Worm (Caenorhabditis elegans) whole organism, L4 larva: ENCODE data around the gene zip-3.

Source experiments
- D1046.2 ChIP-seq: fragments of 200-800 bp; sonication (Bioruptor generic); IDR thresholded peaks from 2 replicates; pipeline ENCODE4 v1.3.6; 2022; ENCODE audit warnings: missing genetic modification characterization, missing compliant biosample characterization
- F10B5.3 ChIP-seq: sonication (generic microtip); optimal IDR thresholded peaks from 2 replicates; lab custom pipeline; 2016; ENCODE audit warnings: mild to moderate bottlenecking, missing genetic modification characterization, missing compliant biosample characterization
- F37D6.2 ChIP-seq: sonication (generic microtip); optimal IDR thresholded peaks from 2 replicates; lab custom pipeline; 2016; ENCODE audit warnings: mild to moderate bottlenecking, missing genetic modification characterization, missing compliant biosample characterization
- R02D3.7 ChIP-seq: fragments of 150-350 bp; sonication (generic microtip); optimal IDR thresholded peaks from 3 replicates; lab custom pipeline; 2014; ENCODE audit warnings: missing biosample characterization, missing genetic modification characterization
- T20F7.1 ChIP-seq: fragments of 200-800 bp; sonication (Bioruptor generic); optimal IDR thresholded peaks from 2 replicates; lab custom pipeline; 2018; ENCODE audit warnings: mild to moderate bottlenecking, missing genetic modification characterization, missing compliant biosample characterization
- Y105C5A.15 ChIP-seq: fragments of 200-800 bp; sonication (Bioruptor generic); IDR thresholded peaks from 2 replicates; pipeline ENCODE4 v1.3.6; 2022; ENCODE audit warnings: missing genetic modification characterization, missing compliant biosample characterization
- Y5F2A.4 ChIP-seq: fragments of 200-800 bp; sonication (Bioruptor generic); optimal IDR thresholded peaks from 2 replicates; lab custom pipeline; 2018; ENCODE audit warnings: mild to moderate bottlenecking, missing genetic modification characterization, missing compliant biosample characterization
- Y75B8A.6 ChIP-seq: fragments of 200-800 bp; sonication (Bioruptor generic); IDR thresholded peaks from 2 replicates; pipeline ENCODE4 v1.3.6; 2022; ENCODE audit warnings: missing genetic modification reagents, missing genetic modification characterization, missing compliant biosample characterization
- ZK546.5 ChIP-seq, 2 experiments: sonication (generic microtip); optimal IDR thresholded peaks; 2 replicates each; lab custom pipeline; 2017; ENCODE audit warnings: missing biosample characterization in 2 of 2, missing genetic modification characterization in 2 of 2
- aha-1 ChIP-seq: fragments of 150-350 bp; peaks from one replicate; lab custom pipeline; 2014; ENCODE audit warnings: missing biosample characterization, missing genetic modification characterization
- aly-2 ChIP-seq: sonication (generic microtip); optimal IDR thresholded peaks from 2 replicates; lab custom pipeline; 2018; ENCODE audit warnings: missing biosample characterization, missing genetic modification characterization
- ama-1 ChIP-seq: fragments of 150-350 bp; optimal IDR thresholded peaks from 2 replicates; lab custom pipeline; 2014; ENCODE audit warnings: inconsistent platforms, mixed read lengths
- ceh-44 ChIP-seq: fragments of 200-800 bp; sonication (Bioruptor generic); IDR thresholded peaks from 2 replicates; pipeline ENCODE4 v1.3.6; 2022; ENCODE audit warnings: missing genetic modification reagents, missing genetic modification characterization, missing compliant biosample characterization
- ctbp-1 ChIP-seq: fragments of 200-800 bp; sonication (Bioruptor generic); IDR thresholded peaks from 2 replicates; pipeline ENCODE4 v1.3.6; 2022; ENCODE audit warnings: missing genetic modification reagents, missing genetic modification characterization, missing compliant biosample characterization
- daf-12 ChIP-seq: fragments of 150-350 bp; optimal IDR thresholded peaks from 2 replicates; lab custom pipeline; 2014; ENCODE audit warnings: missing biosample characterization, missing genetic modification reagents, missing genetic modification characterization
- daf-16 ChIP-seq, 3 experiments: sonication (generic microtip); optimal IDR thresholded peaks; 2 replicates each; lab custom pipeline; 2016 to 2017; ENCODE audit warnings: missing genetic modification characterization in 3 of 3, missing genetic modification reagents in 3 of 3, mild to moderate bottlenecking in 2 of 3, missing compliant biosample characterization in 2 of 3, missing biosample characterization in 1 of 3, moderate library complexity in 1 of 3
- daf-8 ChIP-seq: fragments of 200-800 bp; sonication (Bioruptor generic); IDR thresholded peaks from 2 replicates; pipeline ENCODE4 v1.3.6; 2022; ENCODE audit warnings: missing genetic modification characterization, missing compliant biosample characterization
- dmd-6 ChIP-seq: fragments of 200-800 bp; sonication (Bioruptor generic); IDR thresholded peaks from 2 replicates; pipeline ENCODE4 v1.3.6; 2022; ENCODE audit warnings: missing genetic modification reagents, missing genetic modification characterization, missing compliant biosample characterization
- duxl-1 ChIP-seq: sonication (generic microtip); optimal IDR thresholded peaks from 2 replicates; lab custom pipeline; 2016; ENCODE audit warnings: mild to moderate bottlenecking, missing genetic modification characterization, moderate library complexity, missing compliant biosample characterization; ENCODE audit not compliant: poor library complexity
- dve-1 ChIP-seq: sonication (generic microtip); optimal IDR thresholded peaks from 2 replicates; lab custom pipeline; 2017; ENCODE audit warnings: antibody characterized with exemption, mild to moderate bottlenecking, missing genetic modification characterization, missing compliant biosample characterization; ENCODE audit not compliant: insufficient read depth
- egl-43 ChIP-seq: fragments of 200-800 bp; sonication (Bioruptor generic); IDR thresholded peaks from 2 replicates; pipeline ENCODE4 v1.3.6; 2022; ENCODE audit warnings: missing genetic modification reagents, missing genetic modification characterization, missing compliant biosample characterization
- fkh-10 ChIP-seq: fragments of 150-350 bp; optimal IDR thresholded peaks from 2 replicates; lab custom pipeline; 2014; ENCODE audit warnings: missing biosample characterization, missing genetic modification reagents, missing genetic modification characterization
- gei-8 ChIP-seq: fragments of 200-800 bp; sonication (Bioruptor generic); optimal IDR thresholded peaks from 2 replicates; lab custom pipeline; 2018; ENCODE audit warnings: mild to moderate bottlenecking, missing genetic modification characterization, missing compliant biosample characterization
- hlh-11 ChIP-seq: fragments of 200-800 bp; sonication (Bioruptor generic); optimal IDR thresholded peaks from 2 replicates; lab custom pipeline; 2018; ENCODE audit warnings: mild to moderate bottlenecking, missing genetic modification characterization, missing compliant biosample characterization
- hlh-30 ChIP-seq: sonication (generic microtip); optimal IDR thresholded peaks from 2 replicates; lab custom pipeline; 2017; ENCODE audit warnings: antibody characterized with exemption, mild to moderate bottlenecking, missing genetic modification characterization, missing compliant biosample characterization; ENCODE audit not compliant: insufficient read depth
- jun-1 ChIP-seq: fragments of 150-350 bp; optimal IDR thresholded peaks from 2 replicates; lab custom pipeline; 2014; ENCODE audit warnings: missing biosample characterization, missing genetic modification reagents, missing genetic modification characterization
- lim-7 ChIP-seq: fragments of 200-800 bp; sonication (Bioruptor generic); IDR thresholded peaks from 2 replicates; pipeline ENCODE4 v1.3.6; 2022; ENCODE audit warnings: missing genetic modification characterization, missing compliant biosample characterization
- lin-1 ChIP-seq: fragments of 200-800 bp; sonication (Bioruptor generic); IDR thresholded peaks from 2 replicates; pipeline ENCODE4 v1.3.6; 2022; ENCODE audit warnings: missing genetic modification reagents, missing genetic modification characterization, missing compliant biosample characterization
- lin-29 ChIP-seq: fragments of 200-800 bp; sonication (Bioruptor generic); IDR thresholded peaks from 2 replicates; pipeline ENCODE4 v1.3.6; 2022; ENCODE audit warnings: missing genetic modification reagents, missing genetic modification characterization, missing compliant biosample characterization
- lin-39 ChIP-seq: fragments of 150-350 bp; optimal IDR thresholded peaks from 2 replicates; lab custom pipeline; 2014; ENCODE audit warnings: missing biosample characterization, missing genetic modification reagents, missing genetic modification characterization
- madf-5 ChIP-seq, 2 experiments: fragments of 200-800 bp; sonication (Bioruptor generic); IDR thresholded peaks; 2 replicates each; pipeline ENCODE4 v1.3.6; 2022; ENCODE audit warnings: missing compliant biosample characterization in 2 of 2, missing genetic modification characterization in 2 of 2
- mdt-29 ChIP-seq: fragments of 200-800 bp; sonication (Bioruptor generic); IDR thresholded peaks from 2 replicates; pipeline ENCODE4 v1.3.6; 2022; ENCODE audit warnings: missing genetic modification reagents, missing genetic modification characterization, missing compliant biosample characterization
- mep-1 ChIP-seq: fragments of 150-350 bp; sonication (generic microtip); optimal IDR thresholded peaks from 3 replicates; lab custom pipeline; 2014; ENCODE audit warnings: missing biosample characterization, missing genetic modification characterization
- mxl-2 ChIP-seq: fragments of 200-800 bp; sonication (Bioruptor generic); conservative IDR thresholded peaks from 2 replicates; pipeline ENCODE4 v1.3.6; 2022; ENCODE audit warnings: missing genetic modification reagents, missing genetic modification characterization, missing compliant biosample characterization
- nhr-10 ChIP-seq: fragments of 150-350 bp; optimal IDR thresholded peaks from 2 replicates; lab custom pipeline; 2014; ENCODE audit warnings: missing biosample characterization, missing genetic modification characterization
- nhr-102 ChIP-seq: sonication (generic microtip); optimal IDR thresholded peaks from 2 replicates; lab custom pipeline; 2016; ENCODE audit warnings: mild to moderate bottlenecking, missing genetic modification characterization, moderate library complexity, missing compliant biosample characterization
- nhr-111 ChIP-seq: fragments of 200-800 bp; sonication (Bioruptor generic); optimal IDR thresholded peaks from 2 replicates; lab custom pipeline; 2018; ENCODE audit warnings: mild to moderate bottlenecking, missing genetic modification characterization, missing compliant biosample characterization
- nhr-237 ChIP-seq: sonication (generic microtip); optimal IDR thresholded peaks from 2 replicates; lab custom pipeline; 2017; ENCODE audit warnings: missing biosample characterization, missing genetic modification characterization
- nhr-25 ChIP-seq: sonication (generic microtip); optimal IDR thresholded peaks from 2 replicates; lab custom pipeline; 2017; ENCODE audit warnings: missing genetic modification characterization, mild to moderate bottlenecking, missing compliant biosample characterization, antibody characterized with exemption, moderate library complexity, borderline replicate concordance; ENCODE audit not compliant: insufficient read depth
- nhr-48 ChIP-seq: sonication (generic microtip); optimal IDR thresholded peaks from 2 replicates; lab custom pipeline; 2016; ENCODE audit warnings: mild to moderate bottlenecking, missing genetic modification characterization, missing compliant biosample characterization
- nhr-77 ChIP-seq: fragments of 150-350 bp; optimal IDR thresholded peaks from 2 replicates; lab custom pipeline; 2014; ENCODE audit warnings: missing biosample characterization, missing genetic modification characterization
- pha-4 ChIP-seq, 2 experiments: fragments of 150-350 bp in 1 of 2; fragments of 200-800 bp in 1 of 2; sonication (Bioruptor generic) in 1 of 2; IDR thresholded peaks in 1 of 2; optimal IDR thresholded peaks in 1 of 2; 2 replicates each; pipeline versions ENCODE4 v1.3.6 to Lab custom; 2014 to 2022; ENCODE audit warnings: missing genetic modification characterization in 2 of 2, missing genetic modification reagents in 2 of 2, missing biosample characterization in 1 of 2, missing compliant biosample characterization in 1 of 2
- sdz-12 ChIP-seq: fragments of 200-800 bp; sonication (Bioruptor generic); optimal IDR thresholded peaks from 2 replicates; lab custom pipeline; 2018; ENCODE audit warnings: mild to moderate bottlenecking, missing genetic modification characterization, missing compliant biosample characterization
- set-16 ChIP-seq: fragments of 200-800 bp; sonication (Bioruptor generic); IDR thresholded peaks from 2 replicates; pipeline ENCODE4 v1.3.6; 2022; ENCODE audit warnings: missing genetic modification reagents, missing genetic modification characterization, missing compliant biosample characterization
- unc-39 ChIP-seq: sonication (generic microtip); optimal IDR thresholded peaks from 2 replicates; lab custom pipeline; 2017; ENCODE audit warnings: missing biosample characterization, missing genetic modification characterization
- zag-1 ChIP-seq: fragments of 150-350 bp; optimal IDR thresholded peaks from 2 replicates; lab custom pipeline; 2014; ENCODE audit warnings: missing biosample characterization, missing genetic modification characterization
- zfp-2 ChIP-seq: sonication (generic microtip); optimal IDR thresholded peaks from 2 replicates; lab custom pipeline; 2016; ENCODE audit warnings: mild to moderate bottlenecking, missing genetic modification characterization, missing compliant biosample characterization
- zfp-3 ChIP-seq: fragments of 200-800 bp; sonication (Bioruptor generic); conservative IDR thresholded peaks from 2 replicates; pipeline ENCODE4 v1.3.6; 2022; ENCODE audit warnings: missing genetic modification reagents, missing genetic modification characterization, missing compliant biosample characterization
- zip-2 ChIP-seq: fragments of 150-350 bp; optimal IDR thresholded peaks from 2 replicates; lab custom pipeline; 2014; ENCODE audit warnings: missing biosample characterization, missing genetic modification characterization
- ztf-11 ChIP-seq: fragments of 150-350 bp; optimal IDR thresholded peaks from 2 replicates; lab custom pipeline; 2014; ENCODE audit warnings: missing biosample characterization, missing genetic modification characterization

Gene zip-3

ce11 chrII:13979833-13980513 is 22.7 kb upstream of the zip-3 start, which contains the start of gene sre-48 (continued):
- TF ChIP-seq zfp-2 (tag; lab: Kevin White, UChicago) (no peak), Y5F2A.4 (GFP tag; lab: Kevin White, UChicago) (no peak), F37D6.2 (tag; lab: Kevin White, UChicago) (no peak), hlh-30 (tag; lab: Kevin White, UChicago) (peak; percentile 43), ama-1 (no peak), lin-39 (tag; lab: Kevin White, UChicago) (no peak), pha-4 (GFP tag; IDR thresholded peaks at IDR 0.05; lab: Robert Waterston, UW) (no peak), pha-4 (tag; optimal IDR thresholded peaks at IDR 0.05; lab: Kevin White, UChicago) (no peak), gei-8 (no peak), nhr-111 (no peak), unc-39 (tag; lab: Kevin White, UChicago) (no peak), F10B5.3 (tag; lab: Kevin White, UChicago) (no peak), Y105C5A.15 (GFP tag; lab: Robert Waterston, UW) (no peak), R02D3.7 (tag; lab: Kevin White, UChicago) (no peak), fkh-10 (GFP tag; lab: Kevin White, UChicago) (no peak), daf-12 (tag; lab: Kevin White, UChicago) (no peak), nhr-237 (tag; lab: Kevin White, UChicago) (no peak), mxl-2 (GFP tag; lab: Robert Waterston, UW) (no peak), duxl-1 (tag; lab: Kevin White, UChicago) (no peak), nhr-10 (tag; lab: Kevin White, UChicago) (no peak), jun-1 (tag; lab: Kevin White, UChicago) (no peak), dve-1 (tag; lab: Kevin White, UChicago) (peak; percentile 61), madf-5 (GFP tag; IDR thresholded peaks at IDR 0.05; lab: Robert Waterston, UW) (no peak), daf-8 (GFP tag; lab: Robert Waterston, UW) (no peak), hlh-11 (tag; lab: Kevin White, UChicago) (no peak), nhr-102 (tag; lab: Kevin White, UChicago) (no peak), nhr-25 (tag; lab: Kevin White, UChicago) (no peak), ctbp-1 (GFP tag; lab: Robert Waterston, UW) (no peak), nhr-48 (no peak), mep-1 (tag; lab: Kevin White, UChicago) (no peak), zip-2 (tag; lab: Kevin White, UChicago) (no peak), mdt-29 (GFP tag; lab: Robert Waterston, UW) (no peak), ztf-11 (tag; lab: Kevin White, UChicago) (no peak), Y75B8A.6 (GFP tag; lab: Robert Waterston, UW) (no peak), ceh-44 (GFP tag; lab: Robert Waterston, UW) (no peak), zag-1 (tag; lab: Kevin White, UChicago) (no peak), aha-1 (tag; lab: Kevin White, UChicago) (peak; percentile 35), lin-1 (GFP tag; lab: Robert Waterston, UW) (no peak), daf-16 (GFP tag; optimal IDR thresholded peaks at IDR 0.05; lab: Kevin White, UChicago) (no peak), daf-16 (tag; optimal IDR thresholded peaks at IDR 0.05; lab: Kevin White, UChicago) (peak; percentile 76), egl-43 (no peak), T20F7.1 (GFP tag; lab: Kevin White, UChicago) (no peak), ZK546.5 (tag; optimal IDR thresholded peaks at IDR 0.05; lab: Kevin White, UChicago) (no peak), D1046.2 (GFP tag; lab: Robert Waterston, UW) (no peak), zfp-3 (GFP tag; lab: Robert Waterston, UW) (no peak), lim-7 (GFP tag; lab: Robert Waterston, UW) (no peak), set-16 (GFP tag; lab: Robert Waterston, UW) (no peak), sdz-12 (GFP tag; lab: Kevin White, UChicago) (no peak), lin-29 (GFP tag; lab: Robert Waterston, UW) (no peak), dmd-6 (0 out of 2 replicates have a peak, but pooled peaks have one; percentile 17), aly-2 (no peak), nhr-77 (tag; lab: Kevin White, UChicago) (peak; percentile 48)
